Worm (Caenorhabditis elegans) whole organism, L2 larva: ENCODE data around the gene coq-8.

ENCODE experiments used
- aly-2 ChIP-seq: fragments of 150-350 bp; optimal IDR thresholded peaks from 2 replicates; lab custom pipeline; 2014; ENCODE audit warnings: missing biosample characterization, missing genetic modification characterization
- lin-13 ChIP-seq: fragments of 150-350 bp; optimal IDR thresholded peaks from 2 replicates; lab custom pipeline; 2014; ENCODE audit warnings: missing biosample characterization, missing genetic modification reagents, missing genetic modification characterization
- mdl-1 ChIP-seq, 2 experiments: fragments of 150-350 bp in 1 of 2; sonication (generic microtip) in 1 of 2; optimal IDR thresholded peaks; 2 replicates each; lab custom pipeline; 2017; ENCODE audit warnings: missing biosample characterization in 2 of 2, missing genetic modification characterization in 2 of 2
- sem-4 ChIP-seq: fragments of 150-350 bp; optimal IDR thresholded peaks from 2 replicates; lab custom pipeline; 2014; ENCODE audit warnings: missing biosample characterization, missing genetic modification reagents, missing genetic modification characterization
- unc-55 ChIP-seq: fragments of 150-350 bp; sonication (generic microtip); optimal IDR thresholded peaks from 3 replicates; lab custom pipeline; 2014; ENCODE audit warnings: missing biosample characterization, missing genetic modification reagents, missing genetic modification characterization

DNA sequence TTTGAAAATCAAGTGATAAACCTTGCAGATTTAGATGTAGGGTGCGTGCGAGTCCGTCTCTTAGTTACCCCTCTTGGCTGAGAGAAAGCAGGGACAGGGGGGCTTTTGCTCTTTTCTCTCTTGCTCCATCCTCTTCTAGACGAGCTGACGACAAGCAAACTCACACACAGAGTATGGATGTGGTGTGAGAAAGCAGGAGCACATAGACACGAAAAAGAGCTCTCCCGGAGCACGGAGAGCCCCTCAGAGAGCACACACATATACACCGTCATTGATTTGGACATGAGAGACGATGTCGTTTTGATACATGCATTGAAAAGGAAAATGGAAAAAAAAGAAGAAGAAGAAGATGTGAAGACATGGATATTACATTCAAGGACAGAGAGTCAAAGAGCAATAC, 12.4 kb downstream of the coq-8 start:
- TF ChIP-seq mdl-1 (tag; optimal IDR thresholded peaks at IDR 0.05; lab: Kevin White, UChicago) (no peak), sem-4 (tag; lab: Kevin White, UChicago) (no peak), aly-2 (no peak), lin-13 (GFP tag; lab: Kevin White, UChicago) (no peak), unc-55 (GFP tag; lab: Kevin White, UChicago) (no peak)
